Worm (Caenorhabditis elegans) whole organism, midembryonic: ENCODE results near the gene eat-4.

Experiments used
- T22C8.4 ChIP-seq: fragments of 200-800 bp; sonication (Bioruptor generic); IDR thresholded peaks from 2 replicates; pipeline ENCODE4 v1.3.6; 2022; ENCODE audit warnings: missing genetic modification characterization, missing compliant biosample characterization
- klf-2 ChIP-seq: fragments of 200-800 bp; sonication (Bioruptor generic); conservative IDR thresholded peaks from 2 replicates; pipeline ENCODE4 v1.3.6; 2022; ENCODE audit warnings: missing genetic modification reagents, missing genetic modification characterization, missing compliant biosample characterization
- ztf-23 ChIP-seq: fragments of 200-800 bp; sonication (Bioruptor generic); IDR thresholded peaks from 2 replicates; pipeline ENCODE4 v1.3.6; 2022; ENCODE audit warnings: missing genetic modification reagents, missing genetic modification characterization, missing compliant biosample characterization

DNA sequence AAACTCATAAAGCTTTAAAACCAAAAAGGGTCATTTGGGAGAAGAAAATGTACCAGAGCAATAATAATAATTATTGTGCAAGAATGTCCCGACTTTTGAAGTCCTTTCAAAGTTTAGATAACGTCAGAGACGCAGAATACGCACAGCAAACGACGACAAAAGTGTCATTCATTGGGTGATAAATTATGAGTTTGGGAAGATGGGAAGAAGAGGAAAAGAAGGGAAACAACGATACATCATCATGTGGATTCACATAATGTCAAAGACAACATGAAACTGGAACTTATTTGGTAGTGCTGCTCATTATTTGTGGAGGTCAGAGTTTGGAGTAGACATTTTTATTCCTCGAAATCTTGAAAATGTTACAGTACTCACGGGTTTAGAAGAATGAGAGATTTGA, 41.2 kb downstream of the eat-4 start:
- TF ChIP-seq klf-2, result no peak
- TF ChIP-seq T22C8.4, result no peak
- no peak for TF ChIP-seq ztf-23 (GFP tag; lab: Robert Waterston, UW)
